Worm (Caenorhabditis elegans) whole organism, L3 larva: ENCODE results near the gene dagl-2.

Source experiments
- ceh-16 ChIP-seq: sonication (generic microtip); optimal IDR thresholded peaks from 2 replicates; lab custom pipeline; 2017; ENCODE audit warnings: missing biosample characterization, missing genetic modification characterization
- ceh-28 ChIP-seq: fragments of 150-350 bp; optimal IDR thresholded peaks from 2 replicates; lab custom pipeline; 2014; ENCODE audit warnings: missing biosample characterization, missing genetic modification reagents, missing genetic modification characterization
- ceh-82 ChIP-seq: fragments of 150-350 bp; optimal IDR thresholded peaks from 2 replicates; lab custom pipeline; 2014; ENCODE audit warnings: missing biosample characterization, missing genetic modification characterization
- egl-5 ChIP-seq: fragments of 150-350 bp; optimal IDR thresholded peaks from 2 replicates; lab custom pipeline; 2017; ENCODE audit warnings: missing biosample characterization, missing genetic modification reagents, missing genetic modification characterization, inconsistent platforms
- elt-2 ChIP-seq: sonication (generic microtip); optimal IDR thresholded peaks from 2 replicates; lab custom pipeline; 2016; ENCODE audit warnings: missing genetic modification reagents, mild to moderate bottlenecking, missing genetic modification characterization, missing compliant biosample characterization
- eor-1 ChIP-seq, 2 experiments: fragments of 150-350 bp; optimal IDR thresholded peaks; 2 replicates each; lab custom pipeline; 2014 to 2018; ENCODE audit warnings: missing biosample characterization in 2 of 2, missing genetic modification characterization in 2 of 2
- fkh-10 ChIP-seq: sonication (generic microtip); optimal IDR thresholded peaks from 2 replicates; lab custom pipeline; 2017; ENCODE audit warnings: missing biosample characterization, missing genetic modification reagents, missing genetic modification characterization
- fos-1 ChIP-seq: fragments of 150-350 bp; optimal IDR thresholded peaks from 2 replicates; lab custom pipeline; 2014; ENCODE audit warnings: missing biosample characterization, missing genetic modification characterization
- hmg-11 ChIP-seq: sonication (generic microtip); optimal IDR thresholded peaks from 2 replicates; lab custom pipeline; 2016; ENCODE audit warnings: missing genetic modification characterization, missing compliant biosample characterization
- jun-1 ChIP-seq: fragments of 150-350 bp; optimal IDR thresholded peaks from 2 replicates; lab custom pipeline; 2014; ENCODE audit warnings: missing biosample characterization, missing genetic modification reagents, missing genetic modification characterization
- lin-15B ChIP-seq: fragments of 150-350 bp; optimal IDR thresholded peaks from 2 replicates; lab custom pipeline; 2014; ENCODE audit warnings: missing biosample characterization, missing genetic modification characterization
- lin-39 ChIP-seq: fragments of 150-350 bp; optimal IDR thresholded peaks from 2 replicates; lab custom pipeline; 2018; ENCODE audit warnings: missing biosample characterization, missing genetic modification reagents, missing genetic modification characterization
- mdl-1 ChIP-seq: fragments of 150-350 bp; optimal IDR thresholded peaks from 2 replicates; lab custom pipeline; 2014; ENCODE audit warnings: missing biosample characterization, missing genetic modification characterization
- nfya-1 ChIP-seq: sonication (generic microtip); optimal IDR thresholded peaks from 2 replicates; lab custom pipeline; 2017; ENCODE audit warnings: missing genetic modification characterization, mild to moderate bottlenecking, missing compliant biosample characterization, antibody characterized with exemption, moderate library complexity; ENCODE audit not compliant: insufficient read depth
- nhr-11 ChIP-seq: fragments of 150-350 bp; optimal IDR thresholded peaks from 2 replicates; lab custom pipeline; 2014; ENCODE audit warnings: missing biosample characterization, missing genetic modification characterization
- nhr-23 ChIP-seq: fragments of 150-350 bp; optimal IDR thresholded peaks from 2 replicates; lab custom pipeline; 2014; ENCODE audit warnings: missing biosample characterization, missing genetic modification reagents, missing genetic modification characterization
- nhr-25 ChIP-seq: sonication (generic microtip); optimal IDR thresholded peaks from 2 replicates; lab custom pipeline; 2017; ENCODE audit warnings: missing biosample characterization, missing genetic modification characterization
- nhr-43 ChIP-seq: sonication (generic microtip); optimal IDR thresholded peaks from 2 replicates; lab custom pipeline; 2016; ENCODE audit warnings: mild to moderate bottlenecking, missing genetic modification characterization, missing compliant biosample characterization; ENCODE audit not compliant: poor library complexity, severe bottlenecking
- nhr-67 ChIP-seq: fragments of 150-350 bp; optimal IDR thresholded peaks from 2 replicates; lab custom pipeline; 2014; ENCODE audit warnings: missing biosample characterization, missing genetic modification characterization
- pha-4 ChIP-seq: fragments of 150-350 bp; optimal IDR thresholded peaks from 2 replicates; lab custom pipeline; 2014; ENCODE audit warnings: missing biosample characterization, missing genetic modification reagents, missing genetic modification characterization
- pqm-1 ChIP-seq: fragments of 150-350 bp; optimal IDR thresholded peaks from 2 replicates; lab custom pipeline; 2017; ENCODE audit warnings: missing biosample characterization, missing genetic modification characterization, inconsistent platforms
- sea-2 ChIP-seq: fragments of 150-350 bp; sonication (generic microtip); optimal IDR thresholded peaks from 4 replicates; lab custom pipeline; 2014; ENCODE audit warnings: missing biosample characterization, missing genetic modification reagents, missing genetic modification characterization
- skn-1 ChIP-seq: fragments of 150-350 bp; optimal IDR thresholded peaks from 2 replicates; lab custom pipeline; 2014; ENCODE audit warnings: missing biosample characterization, missing genetic modification characterization
- snpc-4 ChIP-seq: fragments of 150-350 bp; optimal IDR thresholded peaks from 2 replicates; lab custom pipeline; 2014; ENCODE audit warnings: missing biosample characterization, missing genetic modification characterization
- unc-39 ChIP-seq: sonication (generic microtip); optimal IDR thresholded peaks from 4 replicates; lab custom pipeline; 2017; ENCODE audit warnings: missing biosample characterization, missing genetic modification characterization
- ztf-11 ChIP-seq: fragments of 150-350 bp; optimal IDR thresholded peaks from 2 replicates; lab custom pipeline; 2014; ENCODE audit warnings: missing biosample characterization, missing genetic modification characterization

dagl-2 gene

DNA sequence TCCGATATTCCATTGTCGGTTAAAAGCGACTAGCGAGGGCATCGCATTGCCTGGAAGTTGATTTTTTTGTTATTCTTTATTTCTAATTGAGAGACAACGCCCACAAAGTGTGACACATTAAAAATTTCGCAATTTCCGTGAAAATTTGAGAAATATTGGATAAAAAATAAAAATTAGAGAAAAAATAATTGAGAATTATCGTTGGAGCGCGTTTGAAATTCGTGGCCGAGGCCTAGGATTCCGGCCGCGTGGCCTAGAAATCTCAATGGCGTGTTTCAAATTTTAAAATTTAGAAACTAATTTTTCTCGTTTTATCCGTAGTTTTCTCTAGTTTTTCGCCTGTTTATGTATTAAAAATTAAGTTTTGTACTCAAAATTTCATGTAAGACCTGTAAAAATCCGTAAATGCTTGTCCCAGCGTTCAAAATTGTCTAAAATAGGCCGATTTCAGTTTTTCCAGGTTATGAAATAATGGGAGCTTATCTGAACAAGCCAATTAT lies at the start of gene dagl-2, which contains the start of gene ppm-1.G:
dagl-2 (minus strand) TSS at position 52 of the 500 bp plus-strand sequence.
ppm-1.G (plus strand) TSS at position 450 of the 500 bp plus-strand sequence.
- TF ChIP-seq jun-1 (tag; lab: Kevin White, UChicago) (peak; percentile 14), ceh-16 (tag; lab: Kevin White, UChicago) (no peak), nfya-1 (tag; lab: Kevin White, UChicago) (peak; percentile 83), snpc-4 (tag; lab: Kevin White, UChicago) (peak; percentile 70), eor-1 (tag; optimal IDR thresholded peaks at IDR 0.05; lab: Kevin White, UChicago) (peak in 1 of 2 experiments; percentile 2), unc-39 (tag; lab: Kevin White, UChicago) (no peak), egl-5 (tag; lab: Kevin White, UChicago) (peak; percentile 83), nhr-11 (tag; lab: Kevin White, UChicago) (no peak), nhr-23 (tag; lab: Kevin White, UChicago) (peak; percentile 68), elt-2 (tag; lab: Kevin White, UChicago) (peak; percentile 25), hmg-11 (peak; percentile 48), nhr-43 (tag; lab: Kevin White, UChicago) (peak; percentile 44), pqm-1 (peak; percentile 32), pha-4 (tag; lab: Kevin White, UChicago) (peak; percentile 83), lin-15B (tag; lab: Kevin White, UChicago) (peak; percentile 94), lin-39 (tag; lab: Kevin White, UChicago) (peak; percentile 32), ceh-82 (no peak), ceh-28 (tag; lab: Kevin White, UChicago) (peak; percentile 22), skn-1 (tag; lab: Kevin White, UChicago) (peak; percentile 24)

DNA sequence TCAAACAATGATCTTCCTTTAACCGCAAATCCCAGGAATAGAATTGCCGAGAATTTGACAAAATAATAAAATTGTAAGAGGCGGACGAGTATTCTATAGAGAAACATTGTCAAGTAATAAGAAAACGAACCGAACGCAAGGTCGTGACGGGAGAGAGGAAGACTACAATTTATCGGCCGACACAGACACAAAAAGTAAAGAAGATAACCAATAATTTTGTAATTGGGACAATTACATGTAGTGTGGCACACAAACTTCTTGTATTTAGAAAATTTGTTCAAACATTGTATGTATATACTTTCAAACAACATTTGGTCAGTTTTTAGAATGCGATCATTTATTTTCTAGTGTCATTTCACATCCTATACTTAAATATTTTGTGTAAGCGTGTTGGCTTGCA lies 48.9 kb upstream of the dagl-2 start, which contains the start of gene ceeh-1:
ceeh-1 (minus strand) TSS at position 317 of the 400 bp plus-strand sequence.
- TF ChIP-seq fkh-10 (GFP tag; lab: Kevin White, UChicago) (no peak), fos-1 (tag; lab: Kevin White, UChicago) (no peak), elt-2 (tag; lab: Kevin White, UChicago) (peak; percentile 29)
- TF ChIP-seq, all 47 proteins: peak for 1

DNA sequence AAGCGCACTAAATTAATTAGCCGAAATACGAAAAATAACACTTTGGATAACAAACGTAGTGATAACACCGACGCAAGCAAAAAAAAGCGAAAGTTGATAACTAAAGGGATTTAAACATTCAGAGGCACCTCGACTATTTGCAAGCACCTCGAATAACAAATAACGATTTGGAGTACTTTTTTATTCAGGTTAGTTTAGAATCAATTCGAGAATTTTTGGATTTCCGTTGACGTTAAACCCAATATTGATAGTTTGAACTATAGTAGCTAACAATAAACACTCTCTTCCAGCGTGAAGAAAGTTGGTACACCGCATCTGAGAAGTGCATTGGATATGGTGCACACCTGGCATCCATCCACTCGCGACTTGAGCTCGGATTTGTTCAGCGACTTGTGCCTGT lies 42.2 kb upstream of the dagl-2 start:
- no peak for TF ChIP-seq jun-1 (tag; lab: Kevin White, UChicago)
- no peak for TF ChIP-seq sea-2
- no peak for TF ChIP-seq egl-5 (tag; lab: Kevin White, UChicago)

DNA sequence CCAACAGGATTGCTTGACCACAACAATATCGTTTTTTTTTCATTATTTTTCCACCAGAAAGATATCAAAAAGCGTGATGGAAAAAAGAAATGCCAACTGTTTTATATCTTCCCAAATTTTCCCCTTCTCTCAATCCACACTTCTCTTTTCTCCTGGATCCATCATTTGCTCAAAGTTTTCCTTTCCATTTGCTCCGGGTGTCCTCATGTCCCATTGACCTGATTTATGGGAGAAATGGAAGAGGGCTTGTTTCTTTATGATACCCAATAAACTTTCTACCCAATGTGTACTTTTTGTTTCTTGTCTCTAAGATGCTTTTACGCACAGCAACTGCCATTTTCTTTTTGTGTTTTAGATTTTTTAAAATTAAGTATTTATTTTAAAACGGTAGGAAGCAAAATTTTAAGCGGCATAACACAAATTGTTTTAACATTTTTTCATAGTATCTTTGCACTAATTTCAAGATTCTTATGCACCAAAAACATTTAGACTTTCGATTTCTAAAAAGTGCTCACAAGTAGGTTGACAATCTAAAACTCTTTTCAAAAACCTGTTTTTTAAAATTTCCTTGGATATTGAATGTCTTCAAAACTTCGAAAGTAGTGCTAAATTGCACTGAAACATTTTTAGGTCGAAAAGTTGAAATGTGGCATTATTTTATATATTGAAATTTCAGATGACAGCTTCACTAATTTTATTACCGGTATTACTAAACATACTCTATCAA lies 39.6 kb upstream of the dagl-2 start, which contains the start of gene clec-149:
clec-149 (plus strand) TSS at position 677 of the 727 bp plus-strand sequence.
- no peak for TF ChIP-seq lin-15B (tag; lab: Kevin White, UChicago)
- peak; percentile 14 for TF ChIP-seq nfya-1 (tag; lab: Kevin White, UChicago)
- TF ChIP-seq skn-1 (tag; lab: Kevin White, UChicago): no peak
- peak; percentile 84 for TF ChIP-seq egl-5 (tag; lab: Kevin White, UChicago)
- TF ChIP-seq hmg-11: no peak
- TF ChIP-seq nhr-25 (tag; lab: Kevin White, UChicago): no peak
- no peak for TF ChIP-seq nhr-67 (tag; lab: Kevin White, UChicago)
- no peak for TF ChIP-seq ztf-11 (tag; lab: Kevin White, UChicago)
- TF ChIP-seq, all 47 proteins: peak for 2

DNA sequence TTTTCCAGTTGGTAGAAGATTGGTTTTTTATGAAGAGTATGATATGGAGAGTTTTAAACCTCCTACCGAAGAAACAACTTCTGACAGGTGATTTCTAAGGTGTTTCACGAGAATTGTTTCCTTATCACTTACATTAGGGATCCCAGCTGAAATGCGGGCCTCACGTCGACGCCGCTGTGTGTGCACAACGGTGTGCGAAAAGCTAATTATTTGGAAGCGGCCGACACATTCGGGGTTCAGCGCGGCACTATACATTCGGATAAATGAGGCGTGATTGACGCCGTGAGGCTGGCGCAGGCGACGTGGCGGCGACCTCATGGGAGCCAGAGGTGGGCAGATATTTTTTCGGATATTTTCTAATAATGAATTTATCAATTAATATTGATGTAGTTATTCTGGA lies 36.2 kb upstream of the dagl-2 start:
- no peak for TF ChIP-seq lin-39 (tag; lab: Kevin White, UChicago)
- peak; percentile 38 for TF ChIP-seq snpc-4 (tag; lab: Kevin White, UChicago)

DNA sequence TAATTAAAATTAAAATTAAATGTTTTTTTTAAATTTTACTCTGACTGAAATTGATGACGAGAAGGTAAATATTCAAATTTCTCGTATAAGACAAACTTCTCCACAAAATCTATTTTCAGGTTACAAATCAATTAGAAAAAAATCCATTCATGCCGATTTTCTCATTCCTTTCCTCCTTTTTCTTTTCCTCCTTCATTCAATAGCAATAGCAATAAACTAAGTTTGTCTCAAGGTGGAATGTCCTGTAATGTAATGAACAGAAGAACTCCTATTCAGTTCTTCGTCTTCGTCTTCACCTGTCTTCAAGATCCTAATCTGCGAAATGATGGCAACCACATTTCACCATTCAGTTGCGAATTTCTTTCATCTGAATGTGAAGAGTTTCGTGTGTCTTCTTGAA lies 32.7 kb upstream of the dagl-2 start, which contains the start of gene dac-1:
dac-1 (plus strand) TSS at position 301 of the 400 bp plus-strand sequence.
- TF ChIP-seq mdl-1 (tag; lab: Kevin White, UChicago) (no peak), nhr-25 (tag; lab: Kevin White, UChicago) (peak; percentile 28), nfya-1 (tag; lab: Kevin White, UChicago) (no peak)
